Worm (Caenorhabditis elegans) whole organism, L1 larva: Measurements from ENCODE around the gene Y113G7A.12.

Experiments
- aha-1 ChIP-seq: fragments of 150-350 bp; optimal IDR thresholded peaks from 2 replicates; lab custom pipeline; 2014; ENCODE audit warnings: missing biosample characterization, missing genetic modification characterization
- alr-1 ChIP-seq: fragments of 200-800 bp; sonication (Bioruptor generic); optimal IDR thresholded peaks from 2 replicates; lab custom pipeline; 2018; ENCODE audit warnings: borderline replicate concordance, mild to moderate bottlenecking, missing genetic modification characterization, missing compliant biosample characterization
- ceh-63 ChIP-seq: fragments of 200-800 bp; sonication (Bioruptor generic); optimal IDR thresholded peaks from 2 replicates; lab custom pipeline; 2018; ENCODE audit warnings: mild to moderate bottlenecking, missing genetic modification characterization, missing compliant biosample characterization
- ceh-8 ChIP-seq: fragments of 200-800 bp; sonication (Bioruptor generic); optimal IDR thresholded peaks from 2 replicates; lab custom pipeline; 2018; ENCODE audit warnings: mild to moderate bottlenecking, missing genetic modification characterization, moderate library complexity, missing compliant biosample characterization
- ceh-82 ChIP-seq, 3 experiments: fragments of 150-350 bp in 1 of 3; sonication (generic microtip) in 2 of 3; optimal IDR thresholded peaks; 2 replicates each; lab custom pipeline; 2014 to 2017; ENCODE audit warnings: missing biosample characterization in 3 of 3, missing genetic modification characterization in 3 of 3
- ceh-90 ChIP-seq: sonication (generic microtip); optimal IDR thresholded peaks from 2 replicates; lab custom pipeline; 2016; ENCODE audit warnings: missing genetic modification characterization, missing compliant biosample characterization
- dpl-1 ChIP-seq, 3 experiments: fragments of 150-350 bp in 2 of 3; sonication (generic microtip) in 1 of 3; optimal IDR thresholded peaks; 2 replicates each; lab custom pipeline; 2014 to 2017; ENCODE audit warnings: missing biosample characterization in 3 of 3, missing genetic modification characterization in 3 of 3, missing genetic modification reagents in 3 of 3
- efl-1 ChIP-seq, 4 experiments: fragments of 150-350 bp; optimal IDR thresholded peaks in 3 of 4; peaks in 1 of 4; 1 replicate in 1 of 4; 2 replicates in 3 of 4; lab custom pipeline; 2014; ENCODE audit warnings: missing biosample characterization in 2 of 4, missing genetic modification characterization in 2 of 4, missing genetic modification reagents in 2 of 4
- efl-3 ChIP-seq: fragments of 200-800 bp; sonication (Bioruptor generic); optimal IDR thresholded peaks from 2 replicates; lab custom pipeline; 2018; ENCODE audit warnings: mild to moderate bottlenecking, missing genetic modification characterization, missing compliant biosample characterization
- egl-13 ChIP-seq: sonication (generic microtip); optimal IDR thresholded peaks from 2 replicates; lab custom pipeline; 2016; ENCODE audit warnings: missing genotype, missing genetic modification reagents, missing genetic modification characterization, missing compliant biosample characterization
- elt-2 ChIP-seq: sonication (generic microtip); optimal IDR thresholded peaks from 2 replicates; lab custom pipeline; 2016; ENCODE audit warnings: missing genetic modification characterization, mild to moderate bottlenecking, inconsistent platforms, missing compliant biosample characterization, missing genetic modification reagents
- elt-3 ChIP-seq, 6 experiments: fragments of 150-350 bp in 1 of 6; sonication (generic microtip); optimal IDR thresholded peaks; 2 replicates each; lab custom pipeline; 2017 to 2018; ENCODE audit warnings: missing biosample characterization in 6 of 6, missing genetic modification characterization in 6 of 6, inconsistent platforms in 1 of 6
- fkh-10 ChIP-seq: sonication (generic microtip); optimal IDR thresholded peaks from 2 replicates; lab custom pipeline; 2017; ENCODE audit warnings: missing biosample characterization, missing genetic modification reagents, missing genetic modification characterization
- fkh-8 ChIP-seq: sonication (generic microtip); optimal IDR thresholded peaks from 2 replicates; lab custom pipeline; 2016; ENCODE audit warnings: mild to moderate bottlenecking, missing genetic modification characterization, missing compliant biosample characterization
- grh-1 ChIP-seq: fragments of 200-800 bp; sonication (Bioruptor generic); IDR thresholded peaks from 2 replicates; pipeline ENCODE4 v1.3.6; 2022; ENCODE audit warnings: missing genetic modification reagents, missing genetic modification characterization, missing compliant biosample characterization
- hpl-2 ChIP-seq: fragments of 150-350 bp; optimal IDR thresholded peaks from 2 replicates; lab custom pipeline; 2014; ENCODE audit warnings: missing biosample characterization, missing genetic modification reagents, missing genetic modification characterization
- isw-1 ChIP-seq: fragments of 200-800 bp; sonication (Bioruptor generic); IDR thresholded peaks from 2 replicates; pipeline ENCODE4 v1.3.6; 2022; ENCODE audit warnings: missing genetic modification characterization, missing compliant biosample characterization
- jun-1 ChIP-seq: fragments of 150-350 bp; optimal IDR thresholded peaks from 2 replicates; lab custom pipeline; 2014; ENCODE audit warnings: missing biosample characterization, missing genetic modification reagents, missing genetic modification characterization
- lin-13 ChIP-seq: fragments of 150-350 bp; optimal IDR thresholded peaks from 2 replicates; lab custom pipeline; 2014; ENCODE audit warnings: missing biosample characterization, missing genetic modification reagents, missing genetic modification characterization
- mab-9 ChIP-seq: fragments of 200-800 bp; sonication (Bioruptor generic); IDR thresholded peaks from 2 replicates; pipeline ENCODE4 v1.3.6; 2022; ENCODE audit warnings: missing genetic modification reagents, missing genetic modification characterization, missing compliant biosample characterization
- mep-1 ChIP-seq: fragments of 150-350 bp; optimal IDR thresholded peaks from 2 replicates; lab custom pipeline; 2014; ENCODE audit warnings: missing biosample characterization, missing genetic modification characterization
- nhr-11 ChIP-seq: fragments of 150-350 bp; optimal IDR thresholded peaks from 2 replicates; lab custom pipeline; 2014; ENCODE audit warnings: missing biosample characterization, missing genetic modification characterization
- nhr-12 ChIP-seq: sonication (generic microtip); optimal IDR thresholded peaks from 2 replicates; lab custom pipeline; 2017; ENCODE audit warnings: missing biosample characterization, missing genetic modification characterization
- nhr-237 ChIP-seq: fragments of 150-350 bp; optimal IDR thresholded peaks from 2 replicates; lab custom pipeline; 2014; ENCODE audit warnings: missing biosample characterization, missing genetic modification characterization
- nhr-28 ChIP-seq: fragments of 150-350 bp; optimal IDR thresholded peaks from 2 replicates; lab custom pipeline; 2014; ENCODE audit warnings: missing biosample characterization, missing genetic modification characterization
- nhr-76 ChIP-seq: sonication (generic microtip); optimal IDR thresholded peaks from 2 replicates; lab custom pipeline; 2017; ENCODE audit warnings: missing biosample characterization, missing genetic modification characterization
- nhr-77 ChIP-seq: fragments of 150-350 bp; optimal IDR thresholded peaks from 2 replicates; lab custom pipeline; 2014; ENCODE audit warnings: missing biosample characterization, missing genetic modification characterization
- nhr-90 ChIP-seq: sonication (generic microtip); optimal IDR thresholded peaks from 2 replicates; lab custom pipeline; 2016; ENCODE audit warnings: mild to moderate bottlenecking, missing genetic modification characterization, missing compliant biosample characterization; ENCODE audit not compliant: poor library complexity
- pax-3 ChIP-seq: fragments of 200-800 bp; sonication (Bioruptor generic); optimal IDR thresholded peaks from 2 replicates; lab custom pipeline; 2018; ENCODE audit warnings: mild to moderate bottlenecking, missing genetic modification characterization, moderate library complexity, missing compliant biosample characterization
- rnt-1 ChIP-seq: sonication (generic microtip); optimal IDR thresholded peaks from 2 replicates; lab custom pipeline; 2016; ENCODE audit warnings: mild to moderate bottlenecking, missing genetic modification characterization, moderate library complexity, missing compliant biosample characterization
- snpc-4 ChIP-seq: fragments of 150-350 bp; optimal IDR thresholded peaks from 2 replicates; lab custom pipeline; 2014; ENCODE audit warnings: missing biosample characterization, missing genetic modification characterization
- snu-23 ChIP-seq: sonication (generic microtip); optimal IDR thresholded peaks from 2 replicates; lab custom pipeline; 2016; ENCODE audit warnings: missing genetic modification characterization, missing compliant biosample characterization
- swsn-7 ChIP-seq: sonication (generic microtip); optimal IDR thresholded peaks from 2 replicates; lab custom pipeline; 2016; ENCODE audit warnings: missing genetic modification characterization, missing compliant biosample characterization
- tbx-2 ChIP-seq: sonication (generic microtip); optimal IDR thresholded peaks from 2 replicates; lab custom pipeline; 2016; ENCODE audit warnings: missing genetic modification characterization, missing compliant biosample characterization
- tlp-1 ChIP-seq: fragments of 150-350 bp; optimal IDR thresholded peaks from 2 replicates; lab custom pipeline; 2014; ENCODE audit warnings: missing biosample characterization, missing genetic modification characterization
- unc-130 ChIP-seq: fragments of 150-350 bp; optimal IDR thresholded peaks from 2 replicates; lab custom pipeline; 2017; ENCODE audit warnings: missing biosample characterization, missing genetic modification characterization, inconsistent platforms
- xbp-1 ChIP-seq: sonication (generic microtip); optimal IDR thresholded peaks from 2 replicates; lab custom pipeline; 2016; ENCODE audit warnings: missing genetic modification characterization, missing compliant biosample characterization
- ztf-11 ChIP-seq, 2 experiments: sonication (generic microtip); optimal IDR thresholded peaks; 2 replicates each; lab custom pipeline; 2016 to 2017; ENCODE audit warnings: missing genetic modification characterization in 2 of 2, missing biosample characterization in 1 of 2, missing compliant biosample characterization in 1 of 2

Gene Y113G7A.12

DNA sequence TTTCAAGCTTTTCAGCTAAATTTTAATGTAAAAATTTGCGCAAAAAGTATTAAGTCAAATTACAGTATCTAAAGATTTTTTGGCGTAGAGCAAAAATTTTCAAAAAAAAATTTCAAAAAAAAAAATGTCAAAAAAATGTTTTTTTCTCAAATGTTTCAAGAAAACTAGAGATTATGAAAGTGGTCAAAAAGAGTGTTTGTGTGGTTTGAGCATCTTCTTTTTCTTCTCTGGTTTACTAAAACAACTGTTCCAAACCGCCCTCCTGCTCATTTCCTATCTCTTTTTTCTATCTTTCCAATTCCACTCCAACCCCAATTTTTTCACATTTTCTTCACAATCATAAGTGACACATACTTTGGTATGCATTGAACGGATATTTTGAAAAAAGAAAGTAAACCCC lies at the start of gene Y113G7A.12:
Gene Y113G7A.12, plus strand, starts transcription at position 301 of the 400 bp plus-strand sequence.
- TF ChIP-seq hpl-2 (no peak), ceh-90 (tag; lab: Kevin White, UChicago) (no peak), efl-1 (optimal IDR thresholded peaks at IDR 0.05; lab: Kevin White, UChicago) (no peak), efl-1 (GFP tag; optimal IDR thresholded peaks at IDR 0.05 in 1 of 2; lab: Kevin White, UChicago) (no peak), mab-9 (GFP tag; lab: Robert Waterston, UW) (no peak), tlp-1 (tag; lab: Kevin White, UChicago) (no peak), nhr-12 (tag; lab: Kevin White, UChicago) (no peak), elt-3 (tag; optimal IDR thresholded peaks at IDR 0.05; lab: Kevin White, UChicago) (no peak), grh-1 (GFP tag; lab: Robert Waterston, UW) (no peak), nhr-28 (no peak), nhr-76 (tag; lab: Kevin White, UChicago) (no peak), nhr-237 (tag; lab: Kevin White, UChicago) (no peak), nhr-90 (no peak), swsn-7 (tag; lab: Kevin White, UChicago) (no peak), xbp-1 (no peak), rnt-1 (tag; lab: Kevin White, UChicago) (no peak), alr-1 (no peak), elt-2 (no peak), ztf-11 (tag; optimal IDR thresholded peaks at IDR 0.05; lab: Kevin White, UChicago) (no peak), fkh-8 (tag; lab: Kevin White, UChicago) (no peak), isw-1 (no peak)

DNA sequence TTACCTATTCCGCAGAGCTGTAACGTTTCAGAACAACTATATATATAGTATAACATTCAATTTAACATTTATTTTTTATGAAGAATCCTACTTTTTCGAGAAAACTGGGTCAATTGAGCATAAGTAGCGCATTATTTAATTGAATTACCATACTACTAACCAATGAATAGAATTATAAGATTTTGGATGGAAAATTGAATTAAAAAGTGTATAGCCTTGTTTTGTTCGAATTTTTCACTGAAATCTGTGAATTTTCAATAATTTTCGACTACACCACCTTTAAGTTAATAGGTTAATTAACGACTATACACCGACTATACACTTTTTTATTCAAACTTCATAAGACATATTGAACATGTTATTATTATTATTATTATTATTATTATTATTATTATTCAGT lies 48.4 kb upstream of the Y113G7A.12 start:
- no peak for TF ChIP-seq jun-1
- peak; percentile 90 for TF ChIP-seq ceh-8 (GFP tag; lab: Kevin White, UChicago)

DNA sequence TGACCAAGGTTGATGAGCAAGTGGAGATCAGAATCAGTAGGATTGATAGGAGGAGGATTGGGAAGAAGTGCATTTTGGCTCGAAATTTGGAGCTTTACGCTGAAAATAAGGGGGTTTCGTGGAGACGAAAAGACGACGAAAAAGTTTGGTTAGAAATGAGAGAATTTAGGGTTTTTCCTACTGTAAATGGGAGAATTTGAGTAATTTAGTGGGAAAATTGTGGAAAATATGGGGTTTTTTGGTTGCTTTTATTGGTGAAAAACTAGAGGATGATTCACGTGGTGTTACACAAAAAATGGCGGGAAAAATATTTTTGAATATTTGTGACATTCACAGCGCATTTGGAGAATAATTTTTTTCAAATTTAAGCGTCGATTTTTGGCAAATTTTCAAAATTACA lies 47.5 kb upstream of the Y113G7A.12 start, which contains the start of gene nlp-69:
Gene nlp-69, minus strand, starts transcription at position 101 of the 400 bp plus-strand sequence.
- no peak for TF ChIP-seq lin-13 (GFP tag; lab: Kevin White, UChicago)
- TF ChIP-seq aha-1: no peak
- TF ChIP-seq elt-2: no peak
- TF ChIP-seq efl-3: no peak
- TF ChIP-seq mep-1 (tag; lab: Kevin White, UChicago): no peak
- no peak for TF ChIP-seq fkh-8 (tag; lab: Kevin White, UChicago)
- no peak for TF ChIP-seq pax-3 (tag; lab: Kevin White, UChicago)
- TF ChIP-seq elt-3 (tag; optimal IDR thresholded peaks at IDR 0.05; lab: Kevin White, UChicago): no peak
- no peak for TF ChIP-seq snpc-4 (tag; lab: Kevin White, UChicago)
- no peak for TF ChIP-seq unc-130 (tag; lab: Kevin White, UChicago)
- no peak for TF ChIP-seq ceh-90 (tag; lab: Kevin White, UChicago)
- TF ChIP-seq snu-23 (GFP tag; lab: Kevin White, UChicago): no peak
- no peak for TF ChIP-seq nhr-77 (tag; lab: Kevin White, UChicago)

DNA sequence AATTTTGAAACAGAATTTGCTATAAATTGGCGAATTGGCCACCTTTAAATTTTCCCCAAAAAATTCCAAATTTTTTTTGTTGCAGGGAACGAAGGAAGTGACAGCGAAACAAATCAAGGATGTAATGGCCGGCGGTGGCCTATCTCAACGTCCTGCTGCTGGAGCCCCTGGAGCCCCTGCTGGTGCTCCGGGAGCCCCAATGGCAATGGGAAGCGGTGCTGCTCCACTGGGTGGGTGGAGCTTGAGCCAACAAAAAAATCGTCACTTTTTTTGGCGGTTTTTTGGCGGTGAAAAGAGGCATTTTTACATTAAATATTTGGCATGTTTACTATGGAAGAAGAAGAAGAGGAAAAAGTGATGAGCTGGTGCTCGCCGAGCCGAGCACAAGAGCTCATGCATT lies 45.2 kb upstream of the Y113G7A.12 start:
- TF ChIP-seq fkh-10 (GFP tag; lab: Kevin White, UChicago) (no peak), ceh-63 (no peak), nhr-76 (tag; lab: Kevin White, UChicago) (no peak), ceh-82 (tag; optimal IDR thresholded peaks at IDR 0.05; lab: Kevin White, UChicago) (no peak), egl-13 (tag; lab: Kevin White, UChicago) (no peak)

DNA sequence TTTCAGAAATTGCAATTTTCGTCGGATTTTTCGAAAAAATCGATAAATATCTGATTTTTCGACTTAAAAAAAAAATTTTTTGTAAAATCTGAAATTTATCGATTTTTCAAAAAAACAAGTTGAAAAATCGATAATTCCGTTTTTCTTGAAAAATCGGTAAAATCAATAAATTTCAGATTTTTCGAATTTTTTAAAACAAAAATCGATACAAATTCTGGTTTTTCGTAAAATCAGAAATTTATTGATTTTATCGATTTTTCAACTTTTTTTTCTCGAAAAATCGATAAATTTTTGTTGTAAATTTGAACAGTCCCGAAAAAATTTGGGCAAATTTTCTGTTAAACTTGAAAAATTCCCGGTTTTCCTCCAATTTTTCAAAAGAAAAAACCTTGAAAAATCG lies 38.0 kb upstream of the Y113G7A.12 start:
- TF ChIP-seq dpl-1 (GFP tag; optimal IDR thresholded peaks at IDR 0.05; lab: Kevin White, UChicago) (no peak), alr-1 (no peak), tbx-2 (tag; lab: Kevin White, UChicago) (no peak), aha-1 (no peak), nhr-11 (no peak), mep-1 (tag; lab: Kevin White, UChicago) (no peak)
